Fruit fly (Drosophila melanogaster) whole organism, pupa: ENCODE results near the gene CG7272.

Experiments
- CG10348 ChIP-seq: fragments of 200-800 bp; sonication (Bioruptor generic); IDR thresholded peaks from 2 replicates; pipeline ENCODE4 v1.3.6; 2022; ENCODE audit warnings: missing biosample characterization, missing genetic modification characterization
- CG12605 ChIP-seq: fragments of 200-800 bp; sonication (Bioruptor generic); IDR thresholded peaks from 2 replicates; pipeline ENCODE4 v1.3.6; 2022; ENCODE audit warnings: missing biosample characterization, missing genetic modification characterization
- CG13204 ChIP-seq: fragments of 200-800 bp; sonication (Bioruptor generic); optimal IDR thresholded peaks from 2 replicates; lab custom pipeline; 2018; ENCODE audit warnings: missing biosample characterization, mild to moderate bottlenecking, missing genetic modification characterization, moderate library complexity
- CG14655 ChIP-seq: fragments of 200-800 bp; sonication (Bioruptor generic); optimal IDR thresholded peaks from 3 replicates; lab custom pipeline; 2017; ENCODE audit warnings: mild to moderate bottlenecking, missing biosample characterization, missing genetic modification reagents, missing genetic modification characterization
- CG15710 ChIP-seq: fragments of 200-800 bp; sonication (Bioruptor generic); optimal IDR thresholded peaks from 2 replicates; lab custom pipeline; 2018; ENCODE audit warnings: missing biosample characterization, mild to moderate bottlenecking, missing genetic modification characterization, moderate library complexity
- CG17806 ChIP-seq: fragments of 200-800 bp; sonication (Bioruptor generic); optimal IDR thresholded peaks from 2 replicates; lab custom pipeline; 2018; ENCODE audit warnings: missing biosample characterization, mild to moderate bottlenecking, missing genetic modification characterization, moderate library complexity
- CG32121 ChIP-seq: fragments of 200-800 bp; sonication (Bioruptor generic); IDR thresholded peaks from 2 replicates; pipeline ENCODE4 v1.3.6; 2022; ENCODE audit warnings: missing biosample characterization, missing genetic modification characterization
- CG34367 ChIP-seq: fragments of 200-800 bp; sonication (Bioruptor generic); optimal IDR thresholded peaks from 2 replicates; lab custom pipeline; 2018; ENCODE audit warnings: missing biosample characterization, mild to moderate bottlenecking, missing genetic modification characterization
- CG4496 ChIP-seq: fragments of 200-800 bp; sonication (Bioruptor generic); IDR thresholded peaks from 3 replicates; pipeline ENCODE4 v1.3.6; 2022; ENCODE audit warnings: missing biosample characterization, missing genetic modification characterization
- CG8159 ChIP-seq: fragments of 200-800 bp; sonication (Bioruptor generic); optimal IDR thresholded peaks from 3 replicates; lab custom pipeline; 2018; ENCODE audit warnings: missing biosample characterization, mild to moderate bottlenecking, missing genetic modification characterization, moderate library complexity
- CG8301 ChIP-seq: fragments of 200-800 bp; sonication (Bioruptor generic); optimal IDR thresholded peaks from 2 replicates; lab custom pipeline; 2018; ENCODE audit warnings: missing biosample characterization, mild to moderate bottlenecking, missing genetic modification characterization
- CG9948 ChIP-seq: fragments of 200-800 bp; sonication (Bioruptor generic); optimal IDR thresholded peaks from 2 replicates; lab custom pipeline; 2018; ENCODE audit warnings: missing biosample characterization, mild to moderate bottlenecking, missing genetic modification characterization, moderate library complexity
- D1 ChIP-seq: fragments of 200-800 bp; sonication (Bioruptor generic); optimal IDR thresholded peaks from 2 replicates; lab custom pipeline; 2018; ENCODE audit warnings: missing biosample characterization, mild to moderate bottlenecking, missing genetic modification characterization, moderate library complexity
- EcR ChIP-seq: fragments of 200-800 bp; sonication (Bioruptor generic); optimal IDR thresholded peaks from 3 replicates; lab custom pipeline; 2019; ENCODE audit warnings: missing biosample characterization, missing genetic modification characterization, mild to moderate bottlenecking, moderate library complexity, missing genetic modification reagents
- Ets98B ChIP-seq: fragments of 200-800 bp; sonication (Bioruptor generic); IDR thresholded peaks from 2 replicates; pipeline ENCODE4 v1.3.6; 2022; ENCODE audit warnings: missing biosample characterization, missing genetic modification characterization
- Pif1A ChIP-seq: fragments of 200-800 bp; sonication (Bioruptor generic); optimal IDR thresholded peaks from 3 replicates; lab custom pipeline; 2016; ENCODE audit warnings: missing biosample characterization, missing genetic modification characterization
- Pif1B ChIP-seq: fragments of 200-800 bp; sonication (Bioruptor generic); optimal IDR thresholded peaks from 3 replicates; lab custom pipeline; 2016; ENCODE audit warnings: missing biosample characterization, missing genetic modification characterization
- Snoo ChIP-seq: fragments of 200-800 bp; sonication (Bioruptor generic); optimal IDR thresholded peaks from 3 replicates; lab custom pipeline; 2017; ENCODE audit warnings: missing biosample characterization, mild to moderate bottlenecking, missing genetic modification characterization, inconsistent platforms
- fd96Ca ChIP-seq: fragments of 200-800 bp; sonication (Bioruptor generic); IDR thresholded peaks from 3 replicates; pipeline ENCODE4 v1.3.6; 2022; ENCODE audit warnings: missing biosample characterization, missing genetic modification characterization
- gl ChIP-seq: fragments of 200-800 bp; sonication (Bioruptor generic); optimal IDR thresholded peaks from 2 replicates; lab custom pipeline; 2018; ENCODE audit warnings: missing biosample characterization, mild to moderate bottlenecking, missing genetic modification characterization
- rn ChIP-seq: fragments of 200-800 bp; sonication (Bioruptor generic); IDR thresholded peaks from 2 replicates; pipeline ENCODE4 v1.3.6; 2022; ENCODE audit warnings: missing biosample characterization, missing genetic modification characterization

CG7272 gene

DNA sequence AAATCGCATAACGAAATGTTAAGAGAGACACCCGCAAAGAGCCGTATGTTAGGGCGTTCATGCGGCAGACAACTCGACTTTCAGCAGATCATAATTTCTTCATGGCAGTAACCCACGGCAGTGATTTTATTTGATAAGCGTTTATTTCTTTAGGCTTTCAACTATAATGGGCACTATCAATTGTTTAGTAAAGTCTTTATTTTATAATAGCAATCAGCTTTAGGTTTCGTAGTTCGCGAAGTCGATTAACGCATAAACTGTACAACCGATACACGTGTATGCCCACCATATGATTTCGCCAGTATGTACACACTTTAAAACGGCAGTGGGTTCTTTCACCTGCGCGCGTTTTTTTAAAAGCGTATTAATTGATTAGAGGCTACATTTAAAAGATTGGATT lies 7.5 kb downstream of the CG7272 start, which contains the start of gene CG7841:
CG7841 (minus strand) TSS at position 20 of the 400 bp plus-strand sequence.
- peak; percentile 97 for TF ChIP-seq D1 (tag; lab: Kevin White, UChicago)
- no peak; the same call in 1 of the 2 replicates for TF ChIP-seq rn (GFP tag; lab: Robert Waterston, UW)
- TF ChIP-seq CG12605 (GFP tag; lab: Robert Waterston, UW) = peak; percentile 97
- peak; percentile 99 for TF ChIP-seq Pif1B (GFP tag; lab: Kevin White, UChicago)
- TF ChIP-seq CG10348 (GFP tag; lab: Robert Waterston, UW) = no peak
- peak; percentile 98 for TF ChIP-seq CG4496 (GFP tag; lab: Robert Waterston, UW)
- TF ChIP-seq CG15710 (tag; lab: Kevin White, UChicago) = peak; percentile 98
- peak; percentile 99 for TF ChIP-seq Pif1A (GFP tag; lab: Kevin White, UChicago)
- TF ChIP-seq CG9948 (tag; lab: Kevin White, UChicago) = peak; percentile 96
- TF ChIP-seq gl (tag; lab: Kevin White, UChicago) = peak; percentile 98
- peak; percentile 98 for TF ChIP-seq CG8159 (tag; lab: Kevin White, UChicago)
- peak; percentile 98 for TF ChIP-seq Ets98B
- peak; percentile 98 for TF ChIP-seq CG8301 (tag; lab: Kevin White, UChicago)
- TF ChIP-seq fd96Ca = no peak; the same call in 2 of the 3 replicates
- peak; percentile 98 for TF ChIP-seq CG34367 (tag; lab: Kevin White, UChicago)
- TF ChIP-seq Snoo (tag; lab: Kevin White, UChicago) = peak; percentile 99
- peak; percentile 95 for TF ChIP-seq CG13204 (GFP tag; lab: Kevin White, UChicago)
- TF ChIP-seq CG14655 (GFP tag; lab: Kevin White, UChicago) = peak; percentile 97
- TF ChIP-seq CG32121 (GFP tag; lab: Robert Waterston, UW) = peak; percentile 97
- TF ChIP-seq CG17806 = peak; percentile 98
- TF ChIP-seq EcR (GFP tag; lab: Kevin White, UChicago) = peak; percentile 92

DNA sequence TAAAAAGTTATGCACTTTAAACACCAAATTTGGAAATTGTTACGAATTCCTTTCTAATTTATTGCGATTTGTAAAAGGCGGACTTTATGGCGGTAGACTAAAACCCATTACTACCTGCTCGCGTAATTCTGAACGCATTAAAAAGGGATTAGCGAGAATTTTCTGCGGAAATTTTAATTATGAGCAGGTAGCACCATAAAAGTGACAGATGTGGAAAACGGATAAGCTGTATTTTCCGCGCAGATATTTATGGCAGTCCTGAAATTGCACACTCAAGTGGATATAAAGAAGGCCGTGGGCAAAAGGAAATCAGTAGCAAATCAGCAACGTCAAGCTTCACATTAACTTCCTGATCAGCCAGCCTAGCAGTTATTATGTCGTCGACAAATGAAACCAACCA lies 8.0 kb downstream of the CG7272 start, which contains the start of gene Z600:
Z600 (plus strand) TSS at position 312 of the 400 bp plus-strand sequence.
- TF ChIP-seq CG32121 (GFP tag; lab: Robert Waterston, UW) (no peak), CG13204 (GFP tag; lab: Kevin White, UChicago) (no peak), CG17806 (no peak), CG12605 (GFP tag; lab: Robert Waterston, UW) (no peak), rn (GFP tag; lab: Robert Waterston, UW) (no peak), EcR (GFP tag; lab: Kevin White, UChicago) (no peak), CG8301 (tag; lab: Kevin White, UChicago) (no peak), CG4496 (GFP tag; lab: Robert Waterston, UW) (no peak), Pif1B (GFP tag; lab: Kevin White, UChicago) (no peak), CG14655 (GFP tag; lab: Kevin White, UChicago) (no peak), Ets98B (no peak), D1 (tag; lab: Kevin White, UChicago) (no peak)

DNA sequence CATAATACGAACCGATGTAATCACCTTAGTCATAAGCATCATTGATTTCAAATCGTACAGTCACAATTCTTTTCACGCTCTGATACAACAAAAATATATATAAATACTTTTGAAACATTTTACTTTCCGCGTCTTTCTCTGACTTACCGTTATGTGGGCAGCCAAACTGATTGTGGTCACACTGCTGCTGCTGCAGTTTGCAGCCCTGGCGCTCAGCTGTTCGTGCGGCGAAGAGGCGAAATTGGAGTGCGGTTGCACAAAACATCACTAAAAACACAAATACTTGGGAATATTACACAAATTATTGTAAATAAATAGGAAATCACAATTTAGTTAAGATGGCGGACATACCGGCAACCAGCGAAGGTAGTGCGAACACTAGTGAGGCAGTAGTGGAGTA lies 8.7 kb downstream of the CG7272 start, which contains the start of the genes gdl and gdl-ORF39:
gdl (plus strand) TSS at position 48 of the 400 bp plus-strand sequence.
gdl-ORF39 (plus strand) TSS at position 48 of the 400 bp plus-strand sequence.
- TF ChIP-seq CG32121 (GFP tag; lab: Robert Waterston, UW) (no peak), CG9948 (tag; lab: Kevin White, UChicago) (no peak), Pif1B (GFP tag; lab: Kevin White, UChicago) (no peak), CG8301 (tag; lab: Kevin White, UChicago) (no peak), Ets98B (no peak), D1 (tag; lab: Kevin White, UChicago) (no peak)
- TF ChIP-seq, all 21 proteins: peak for 0

DNA sequence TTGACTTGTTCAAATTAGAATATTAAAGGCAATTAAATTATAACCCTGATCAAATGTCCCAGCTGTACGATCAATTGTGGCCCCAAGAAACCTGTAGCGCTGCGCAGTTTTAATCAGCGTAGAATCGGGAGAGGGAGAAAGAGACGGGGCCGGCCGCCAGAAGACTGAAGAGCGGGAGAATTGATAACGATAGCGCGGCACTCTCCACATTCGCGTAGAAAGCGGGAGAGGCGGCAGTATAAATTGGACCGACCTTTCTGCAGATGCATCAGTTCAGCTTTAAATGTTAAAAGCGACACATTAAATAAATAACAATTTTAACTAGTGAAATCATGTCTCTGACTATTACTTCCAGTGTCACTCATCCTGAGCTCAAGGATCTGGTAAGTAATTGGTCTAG lies 10.0 kb downstream of the CG7272 start, which contains the start of gene MsrA:
MsrA (plus strand) TSS at position 266 of the 400 bp plus-strand sequence.
- TF ChIP-seq Pif1B (GFP tag; lab: Kevin White, UChicago) (peak; percentile 15), CG4496 (GFP tag; lab: Robert Waterston, UW) (no peak), Snoo (tag; lab: Kevin White, UChicago) (no peak), EcR (GFP tag; lab: Kevin White, UChicago) (peak; percentile 1), CG17806 (no peak), CG10348 (GFP tag; lab: Robert Waterston, UW) (no peak), CG13204 (GFP tag; lab: Kevin White, UChicago) (no peak), Ets98B (no peak), CG9948 (tag; lab: Kevin White, UChicago) (no peak), CG12605 (GFP tag; lab: Robert Waterston, UW) (peak; percentile 30; the same call in 1 of the 2 replicates), CG34367 (tag; lab: Kevin White, UChicago) (no peak), CG14655 (GFP tag; lab: Kevin White, UChicago) (no peak), CG32121 (GFP tag; lab: Robert Waterston, UW) (no peak), gl (tag; lab: Kevin White, UChicago) (peak; percentile 18), D1 (tag; lab: Kevin White, UChicago) (no peak), Pif1A (GFP tag; lab: Kevin White, UChicago) (peak; percentile 9), fd96Ca (no peak), rn (GFP tag; lab: Robert Waterston, UW) (no peak), CG8159 (tag; lab: Kevin White, UChicago) (no peak), CG8301 (tag; lab: Kevin White, UChicago) (no peak)

DNA sequence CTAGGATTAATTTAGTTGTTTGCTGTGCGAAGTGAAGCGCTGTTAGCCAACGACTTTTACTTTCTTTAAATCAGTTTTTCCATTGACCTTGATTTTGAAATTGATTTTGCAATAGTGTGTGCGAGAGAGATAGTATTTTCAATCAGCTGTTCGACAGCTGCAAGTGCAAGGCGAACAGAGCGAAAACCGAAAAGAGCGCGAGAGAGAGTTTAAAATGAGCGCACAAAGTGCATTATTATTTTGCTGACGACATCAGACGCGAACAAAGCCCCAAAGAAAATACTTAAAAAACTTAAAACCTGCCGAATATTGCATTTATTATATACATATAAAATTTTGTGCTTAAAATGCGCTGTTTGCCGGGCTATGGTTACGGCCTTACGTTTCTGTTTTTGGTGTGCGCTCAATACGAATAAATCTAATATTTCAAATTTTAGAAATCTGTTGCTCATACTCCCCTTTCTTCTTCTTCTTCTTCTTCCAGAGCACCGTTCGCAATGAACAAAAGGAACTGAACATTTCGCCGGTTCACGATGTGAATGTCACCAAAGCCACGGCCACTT lies 11.0 kb downstream of the CG7272 start:
- TF ChIP-seq rn (GFP tag; lab: Robert Waterston, UW) = no peak
- TF ChIP-seq CG9948 (tag; lab: Kevin White, UChicago) = no peak
- no peak for TF ChIP-seq CG34367 (tag; lab: Kevin White, UChicago)
- no peak for TF ChIP-seq CG4496 (GFP tag; lab: Robert Waterston, UW)
- TF ChIP-seq CG15710 (tag; lab: Kevin White, UChicago) = peak; percentile 2
- TF ChIP-seq CG13204 (GFP tag; lab: Kevin White, UChicago) = no peak
- TF ChIP-seq D1 (tag; lab: Kevin White, UChicago) = no peak
- TF ChIP-seq CG32121 (GFP tag; lab: Robert Waterston, UW) = no peak
- no peak for TF ChIP-seq Pif1A (GFP tag; lab: Kevin White, UChicago)
- no peak for TF ChIP-seq Ets98B
- no peak for TF ChIP-seq CG8301 (tag; lab: Kevin White, UChicago)
- TF ChIP-seq gl (tag; lab: Kevin White, UChicago) = no peak
- TF ChIP-seq CG14655 (GFP tag; lab: Kevin White, UChicago) = no peak
- peak; percentile 32 for TF ChIP-seq Pif1B (GFP tag; lab: Kevin White, UChicago)
- no peak for TF ChIP-seq CG8159 (tag; lab: Kevin White, UChicago)
- peak; percentile 68 for TF ChIP-seq EcR (GFP tag; lab: Kevin White, UChicago)
- no peak for TF ChIP-seq CG12605 (GFP tag; lab: Robert Waterston, UW)
- TF ChIP-seq Snoo (tag; lab: Kevin White, UChicago) = no peak
- TF ChIP-seq fd96Ca = no peak
- no peak for TF ChIP-seq CG10348 (GFP tag; lab: Robert Waterston, UW)
- no peak for TF ChIP-seq CG17806
